Fruit fly (Drosophila melanogaster): ENCODE results near the gene b.
A peak's percentile ranks its signal among the peaks of the same experiment; 100 is the strongest.

DNA sequence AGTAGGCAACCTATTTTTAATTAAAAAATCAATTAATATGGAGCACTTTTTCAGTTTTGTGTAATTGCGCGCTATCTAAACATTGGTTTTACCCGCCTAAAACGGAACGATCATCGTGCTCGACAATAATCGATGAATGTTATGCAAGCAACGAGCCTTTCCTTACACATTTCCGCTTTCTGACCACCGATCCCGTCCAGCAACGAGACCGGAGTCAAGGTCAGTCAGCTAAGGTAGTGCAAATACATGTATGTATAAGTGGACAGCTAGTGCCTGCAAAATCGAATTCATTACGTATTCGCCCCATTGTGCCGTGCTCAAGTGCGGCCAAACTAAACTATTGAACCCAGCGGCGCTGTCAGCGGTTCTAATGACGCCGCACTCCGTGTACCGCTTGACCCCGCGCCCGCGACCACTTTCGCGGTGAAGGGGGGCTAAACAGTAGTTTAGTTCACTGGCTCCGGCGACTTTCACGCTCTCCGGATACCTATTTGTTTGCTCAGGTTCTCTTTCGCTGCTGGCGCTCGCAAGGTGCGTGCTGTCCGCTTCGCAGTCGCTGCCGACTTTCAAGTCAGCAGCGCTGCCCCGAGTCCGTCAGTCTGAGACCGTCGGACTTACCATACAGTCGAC lies 17.9 kb upstream of the b start, which contains the start of gene CAH1:
- TF ChIP-seq CG1620 (GFP tag; optimal IDR thresholded peaks at IDR 0.05): no peak
- TF ChIP-seq CG12768 (GFP tag; optimal IDR thresholded peaks at IDR 0.05): peak; percentile 70
- no peak for TF ChIP-seq Crg-1 (GFP tag; optimal IDR thresholded peaks at IDR 0.05)
- TF ChIP-seq ovo (GFP tag; optimal IDR thresholded peaks at IDR 0.05): peak; percentile 23
- TF ChIP-seq CG33017 (tag; optimal IDR thresholded peaks at IDR 0.05): peak; percentile 1
- TF ChIP-seq Mnt (GFP tag; optimal IDR thresholded peaks at IDR 0.05): peak; percentile 11
- TF ChIP-seq toe (GFP tag; optimal IDR thresholded peaks at IDR 0.05): no peak
- no peak for TF ChIP-seq CG14711 (tag; optimal IDR thresholded peaks at IDR 0.05)
- peak; percentile 52 for TF ChIP-seq cic (GFP tag; optimal IDR thresholded peaks at IDR 0.05)
- TF ChIP-seq CG11617 (GFP tag; optimal IDR thresholded peaks at IDR 0.05): no peak

Data from whole organism, adult.